Worm (Caenorhabditis elegans) whole organism, early embryonic: ENCODE data around the gene snfc-5.

Source experiments
- F13C5.2 ChIP-seq: sonication (generic microtip); optimal IDR thresholded peaks from 2 replicates; lab custom pipeline; 2017; ENCODE audit warnings: mild to moderate bottlenecking, missing genetic modification characterization, inconsistent platforms, missing compliant biosample characterization
- aly-1 ChIP-seq: sonication (generic microtip); optimal IDR thresholded peaks from 2 replicates; lab custom pipeline; 2016; ENCODE audit warnings: missing genetic modification characterization, missing compliant biosample characterization
- ama-1 ChIP-seq: fragments of 150-350 bp; optimal IDR thresholded peaks from 2 replicates; lab custom pipeline; 2014
- ceh-13 ChIP-seq: fragments of 200-800 bp; sonication (Bioruptor generic); optimal IDR thresholded peaks from 2 replicates; lab custom pipeline; 2018; ENCODE audit warnings: mild to moderate bottlenecking, missing genetic modification characterization, missing compliant biosample characterization
- ets-7 ChIP-seq: sonication (generic microtip); optimal IDR thresholded peaks from 2 replicates; lab custom pipeline; 2016; ENCODE audit warnings: missing genotype, missing genetic modification characterization, missing compliant biosample characterization
- flt-1 ChIP-seq: fragments of 200-800 bp; sonication (Bioruptor generic); IDR thresholded peaks from 2 replicates; pipeline ENCODE4 v1.3.6; 2022; ENCODE audit warnings: missing genetic modification characterization, missing compliant biosample characterization
- hnd-1 ChIP-seq: sonication (generic microtip); optimal IDR thresholded peaks from 2 replicates; lab custom pipeline; 2016; ENCODE audit warnings: missing genetic modification characterization, missing compliant biosample characterization
- scrt-1 ChIP-seq: fragments of 200-800 bp; sonication (Bioruptor generic); IDR thresholded peaks from 2 replicates; pipeline ENCODE4 v1.3.6; 2022; ENCODE audit warnings: missing genetic modification characterization, missing compliant biosample characterization
- sea-1 ChIP-seq: fragments of 200-800 bp; sonication (Bioruptor generic); conservative IDR thresholded peaks from 2 replicates; pipeline ENCODE4 v1.3.6; 2022; ENCODE audit warnings: missing genetic modification characterization, missing compliant biosample characterization
- tra-4 ChIP-seq: sonication (generic microtip); optimal IDR thresholded peaks from 2 replicates; lab custom pipeline; 2017; ENCODE audit warnings: missing genetic modification characterization, missing compliant biosample characterization

DNA sequence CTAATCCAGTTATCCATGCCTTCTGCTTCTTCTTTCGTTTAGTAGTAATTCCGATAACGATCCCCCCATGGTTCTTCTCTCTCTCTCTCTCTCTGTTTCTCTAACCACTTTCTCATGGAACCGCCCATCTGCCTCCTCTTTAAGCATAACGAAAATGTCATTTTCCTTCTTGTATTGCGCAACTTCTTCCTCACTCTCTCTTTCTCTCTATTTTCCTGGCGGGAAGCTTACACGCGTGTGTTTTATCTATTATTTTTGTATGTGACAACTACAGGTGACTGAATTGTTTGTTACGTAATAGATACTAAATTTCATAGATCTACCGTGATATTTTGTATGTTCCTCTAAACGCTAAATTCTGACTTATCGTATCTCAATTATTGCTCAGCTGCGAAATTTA lies 14.2 kb upstream of the snfc-5 start:
- TF ChIP-seq F13C5.2 (tag; lab: Kevin White, UChicago) (no peak), ama-1 (no peak), ceh-13 (GFP tag; lab: Kevin White, UChicago) (no peak), scrt-1 (no peak), flt-1 (GFP tag; lab: Robert Waterston, UW) (no peak), sea-1 (GFP tag; lab: Robert Waterston, UW) (no peak), ets-7 (tag; lab: Kevin White, UChicago) (no peak), hnd-1 (tag; lab: Kevin White, UChicago) (no peak), aly-1 (tag; lab: Kevin White, UChicago) (no peak), tra-4 (tag; lab: Kevin White, UChicago) (no peak)
